Worm (Caenorhabditis elegans): ENCODE measurements around the gene srsx-39.

DNA sequence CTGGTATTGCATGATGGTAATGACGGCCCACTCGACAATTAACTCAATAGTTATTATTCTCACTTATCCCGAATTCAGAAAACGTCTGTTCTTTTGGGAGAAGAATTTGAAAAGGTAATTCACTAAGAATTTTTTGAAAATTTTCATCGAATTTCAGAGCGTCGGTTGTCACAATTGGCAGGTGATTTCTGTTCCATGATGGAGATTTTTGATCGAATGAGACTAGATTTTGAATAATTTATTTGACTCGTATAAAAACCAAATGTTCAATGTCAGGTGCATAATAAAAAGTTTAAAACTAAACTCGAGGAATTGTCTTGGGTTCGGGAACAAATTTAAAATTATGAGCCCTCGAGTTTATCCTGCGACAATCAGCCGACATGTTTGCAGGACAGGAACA lies 39.9 kb downstream of the srsx-39 start, which contains the start of gene sri-25:
- no peak for TF ChIP-seq lsy-2 (tag; optimal IDR thresholded peaks at IDR 0.05)
- no peak for TF ChIP-seq attf-4 (tag; optimal IDR thresholded peaks at IDR 0.05)
- TF ChIP-seq nhr-76 (tag; optimal IDR thresholded peaks at IDR 0.05) = no peak
- no peak for TF ChIP-seq ztf-11 (tag; optimal IDR thresholded peaks at IDR 0.05)
- TF ChIP-seq R02D3.7 (tag; optimal IDR thresholded peaks at IDR 0.05) = no peak
- TF ChIP-seq unc-39 (tag; optimal IDR thresholded peaks at IDR 0.05) = no peak
- TF ChIP-seq lin-15B (tag; optimal IDR thresholded peaks at IDR 0.05) = no peak
- no peak for TF ChIP-seq hif-1 (tag; optimal IDR thresholded peaks at IDR 0.05)
- TF ChIP-seq sdz-12 (GFP tag; optimal IDR thresholded peaks at IDR 0.05) = no peak
- TF ChIP-seq mep-1 (tag; optimal IDR thresholded peaks at IDR 0.05) = no peak
- TF ChIP-seq lin-13 (GFP tag; optimal IDR thresholded peaks at IDR 0.05) = no peak
- no peak for TF ChIP-seq ama-1 (optimal IDR thresholded peaks at IDR 0.05)

All from whole organism, L4 larva.